Worm (Caenorhabditis elegans) whole organism, L1 larva: ENCODE results near the gene fli-1.

Experiments
- C04F5.9 ChIP-seq: sonication (generic microtip); optimal IDR thresholded peaks from 2 replicates; lab custom pipeline; 2016; ENCODE audit warnings: missing genetic modification characterization, missing compliant biosample characterization
- C16A3.4 ChIP-seq: fragments of 150-350 bp; optimal IDR thresholded peaks from 2 replicates; lab custom pipeline; 2014; ENCODE audit warnings: missing biosample characterization, missing genetic modification characterization
- F16B12.6 ChIP-seq: fragments of 150-350 bp; optimal IDR thresholded peaks from 2 replicates; lab custom pipeline; 2014; ENCODE audit warnings: missing biosample characterization, missing genetic modification characterization
- alr-1 ChIP-seq: fragments of 200-800 bp; sonication (Bioruptor generic); optimal IDR thresholded peaks from 2 replicates; lab custom pipeline; 2018; ENCODE audit warnings: borderline replicate concordance, mild to moderate bottlenecking, missing genetic modification characterization, missing compliant biosample characterization
- aly-2 ChIP-seq: fragments of 150-350 bp; optimal IDR thresholded peaks from 2 replicates; lab custom pipeline; 2014; ENCODE audit warnings: missing biosample characterization, missing genetic modification characterization
- ama-1 ChIP-seq: fragments of 150-350 bp; optimal IDR thresholded peaks from 2 replicates; lab custom pipeline; 2014
- blmp-1 ChIP-seq: fragments of 150-350 bp; optimal IDR thresholded peaks from 2 replicates; lab custom pipeline; 2014; ENCODE audit warnings: missing biosample characterization, missing genetic modification characterization
- ceh-63 ChIP-seq: fragments of 200-800 bp; sonication (Bioruptor generic); optimal IDR thresholded peaks from 2 replicates; lab custom pipeline; 2018; ENCODE audit warnings: mild to moderate bottlenecking, missing genetic modification characterization, missing compliant biosample characterization
- ceh-8 ChIP-seq: fragments of 200-800 bp; sonication (Bioruptor generic); optimal IDR thresholded peaks from 2 replicates; lab custom pipeline; 2018; ENCODE audit warnings: mild to moderate bottlenecking, missing genetic modification characterization, moderate library complexity, missing compliant biosample characterization
- ceh-82 ChIP-seq, 3 experiments: fragments of 150-350 bp in 1 of 3; sonication (generic microtip) in 2 of 3; optimal IDR thresholded peaks; 2 replicates each; lab custom pipeline; 2014 to 2017; ENCODE audit warnings: missing biosample characterization in 3 of 3, missing genetic modification characterization in 3 of 3
- ceh-90 ChIP-seq: sonication (generic microtip); optimal IDR thresholded peaks from 2 replicates; lab custom pipeline; 2016; ENCODE audit warnings: missing genetic modification characterization, missing compliant biosample characterization
- efl-1 ChIP-seq, 4 experiments: fragments of 150-350 bp; optimal IDR thresholded peaks in 3 of 4; peaks in 1 of 4; 1 replicate in 1 of 4; 2 replicates in 3 of 4; lab custom pipeline; 2014; ENCODE audit warnings: missing biosample characterization in 2 of 4, missing genetic modification characterization in 2 of 4, missing genetic modification reagents in 2 of 4
- efl-3 ChIP-seq: fragments of 200-800 bp; sonication (Bioruptor generic); optimal IDR thresholded peaks from 2 replicates; lab custom pipeline; 2018; ENCODE audit warnings: mild to moderate bottlenecking, missing genetic modification characterization, missing compliant biosample characterization
- egl-13 ChIP-seq: sonication (generic microtip); optimal IDR thresholded peaks from 2 replicates; lab custom pipeline; 2016; ENCODE audit warnings: missing genotype, missing genetic modification reagents, missing genetic modification characterization, missing compliant biosample characterization
- elt-2 ChIP-seq: sonication (generic microtip); optimal IDR thresholded peaks from 2 replicates; lab custom pipeline; 2016; ENCODE audit warnings: missing genetic modification characterization, mild to moderate bottlenecking, inconsistent platforms, missing compliant biosample characterization, missing genetic modification reagents
- elt-3 ChIP-seq, 6 experiments: fragments of 150-350 bp in 1 of 6; sonication (generic microtip); optimal IDR thresholded peaks; 2 replicates each; lab custom pipeline; 2017 to 2018; ENCODE audit warnings: missing biosample characterization in 6 of 6, missing genetic modification characterization in 6 of 6, inconsistent platforms in 1 of 6
- fkh-10 ChIP-seq: sonication (generic microtip); optimal IDR thresholded peaks from 2 replicates; lab custom pipeline; 2017; ENCODE audit warnings: missing biosample characterization, missing genetic modification reagents, missing genetic modification characterization
- fkh-4 ChIP-seq: sonication (generic microtip); optimal IDR thresholded peaks from 2 replicates; lab custom pipeline; 2016; ENCODE audit warnings: missing compliant biosample characterization, missing genetic modification characterization, borderline replicate concordance
- grh-1 ChIP-seq: fragments of 200-800 bp; sonication (Bioruptor generic); IDR thresholded peaks from 2 replicates; pipeline ENCODE4 v1.3.6; 2022; ENCODE audit warnings: missing genetic modification reagents, missing genetic modification characterization, missing compliant biosample characterization
- hpl-2 ChIP-seq: fragments of 150-350 bp; optimal IDR thresholded peaks from 2 replicates; lab custom pipeline; 2014; ENCODE audit warnings: missing biosample characterization, missing genetic modification reagents, missing genetic modification characterization
- jun-1 ChIP-seq: fragments of 150-350 bp; optimal IDR thresholded peaks from 2 replicates; lab custom pipeline; 2014; ENCODE audit warnings: missing biosample characterization, missing genetic modification reagents, missing genetic modification characterization
- lin-14 ChIP-seq: fragments of 200-800 bp; sonication (Bioruptor generic); optimal IDR thresholded peaks from 2 replicates; lab custom pipeline; 2018; ENCODE audit warnings: mild to moderate bottlenecking, missing genetic modification characterization, moderate library complexity, missing compliant biosample characterization
- lin-15B ChIP-seq: fragments of 150-350 bp; sonication (generic microtip); optimal IDR thresholded peaks from 3 replicates; lab custom pipeline; 2014; ENCODE audit warnings: missing biosample characterization, missing genetic modification characterization
- lin-35 ChIP-seq, 2 experiments: fragments of 150-350 bp; optimal IDR thresholded peaks; 2 replicates each; lab custom pipeline; 2014; ENCODE audit warnings: missing biosample characterization in 2 of 2, missing genetic modification characterization in 2 of 2, missing genetic modification reagents in 2 of 2
- lir-3 ChIP-seq: sonication (generic microtip); optimal IDR thresholded peaks from 2 replicates; lab custom pipeline; 2016; ENCODE audit warnings: mild to moderate bottlenecking, missing genetic modification characterization, moderate library complexity, missing compliant biosample characterization; ENCODE audit not compliant: poor library complexity
- mab-9 ChIP-seq: fragments of 200-800 bp; sonication (Bioruptor generic); IDR thresholded peaks from 2 replicates; pipeline ENCODE4 v1.3.6; 2022; ENCODE audit warnings: missing genetic modification reagents, missing genetic modification characterization, missing compliant biosample characterization
- mdl-1 ChIP-seq, 2 experiments: fragments of 150-350 bp; optimal IDR thresholded peaks; 2 replicates each; lab custom pipeline; 2014 to 2017; ENCODE audit warnings: missing biosample characterization in 2 of 2, missing genetic modification characterization in 2 of 2, inconsistent platforms in 1 of 2
- mef-2 ChIP-seq: fragments of 150-350 bp; optimal IDR thresholded peaks from 2 replicates; lab custom pipeline; 2014; ENCODE audit warnings: missing biosample characterization, missing genetic modification characterization
- nhr-12 ChIP-seq: sonication (generic microtip); optimal IDR thresholded peaks from 2 replicates; lab custom pipeline; 2017; ENCODE audit warnings: missing biosample characterization, missing genetic modification characterization
- nhr-19 ChIP-seq: fragments of 200-800 bp; sonication (Bioruptor generic); conservative IDR thresholded peaks from 2 replicates; pipeline ENCODE4 v1.3.6; 2022; ENCODE audit warnings: missing genetic modification characterization, missing compliant biosample characterization
- nhr-20 ChIP-seq: sonication (generic microtip); optimal IDR thresholded peaks from 2 replicates; lab custom pipeline; 2016; ENCODE audit warnings: mild to moderate bottlenecking, missing genetic modification characterization, missing compliant biosample characterization
- nhr-237 ChIP-seq: fragments of 150-350 bp; optimal IDR thresholded peaks from 2 replicates; lab custom pipeline; 2014; ENCODE audit warnings: missing biosample characterization, missing genetic modification characterization
- nhr-28 ChIP-seq: fragments of 150-350 bp; optimal IDR thresholded peaks from 2 replicates; lab custom pipeline; 2014; ENCODE audit warnings: missing biosample characterization, missing genetic modification characterization
- nhr-71 ChIP-seq: sonication (generic microtip); optimal IDR thresholded peaks from 2 replicates; lab custom pipeline; 2016; ENCODE audit warnings: mild to moderate bottlenecking, missing genetic modification characterization, moderate library complexity, missing compliant biosample characterization
- nhr-85 ChIP-seq: sonication (generic microtip); peaks from one replicate; lab custom pipeline; 2016; ENCODE audit warnings: missing genetic modification characterization, inconsistent platforms, missing compliant biosample characterization
- nhr-90 ChIP-seq: sonication (generic microtip); optimal IDR thresholded peaks from 2 replicates; lab custom pipeline; 2016; ENCODE audit warnings: mild to moderate bottlenecking, missing genetic modification characterization, missing compliant biosample characterization; ENCODE audit not compliant: poor library complexity
- pax-3 ChIP-seq: fragments of 200-800 bp; sonication (Bioruptor generic); optimal IDR thresholded peaks from 2 replicates; lab custom pipeline; 2018; ENCODE audit warnings: mild to moderate bottlenecking, missing genetic modification characterization, moderate library complexity, missing compliant biosample characterization
- skn-1 ChIP-seq: fragments of 150-350 bp; optimal IDR thresholded peaks from 2 replicates; lab custom pipeline; 2014; ENCODE audit warnings: missing biosample characterization, missing genetic modification characterization
- snpc-4 ChIP-seq: fragments of 150-350 bp; optimal IDR thresholded peaks from 2 replicates; lab custom pipeline; 2014; ENCODE audit warnings: missing biosample characterization, missing genetic modification characterization
- snu-23 ChIP-seq: sonication (generic microtip); optimal IDR thresholded peaks from 2 replicates; lab custom pipeline; 2016; ENCODE audit warnings: missing genetic modification characterization, missing compliant biosample characterization
- sox-4 ChIP-seq: sonication (generic microtip); optimal IDR thresholded peaks from 2 replicates; lab custom pipeline; 2016; ENCODE audit warnings: missing genetic modification characterization, missing compliant biosample characterization
- sptf-1 ChIP-seq: fragments of 150-350 bp; optimal IDR thresholded peaks from 2 replicates; lab custom pipeline; 2014; ENCODE audit warnings: missing biosample characterization, missing genetic modification characterization
- swsn-7 ChIP-seq: sonication (generic microtip); optimal IDR thresholded peaks from 2 replicates; lab custom pipeline; 2016; ENCODE audit warnings: missing genetic modification characterization, missing compliant biosample characterization
- unc-98 ChIP-seq: fragments of 200-800 bp; sonication (Bioruptor generic); IDR thresholded peaks from 2 replicates; pipeline ENCODE4 v1.3.6; 2022; ENCODE audit warnings: missing genetic modification characterization, missing compliant biosample characterization
- vab-15 ChIP-seq: sonication (generic microtip); optimal IDR thresholded peaks from 2 replicates; lab custom pipeline; 2017; ENCODE audit warnings: missing genotype, mild to moderate bottlenecking, missing genetic modification characterization, missing compliant biosample characterization
- xbp-1 ChIP-seq: sonication (generic microtip); optimal IDR thresholded peaks from 2 replicates; lab custom pipeline; 2016; ENCODE audit warnings: missing genetic modification characterization, missing compliant biosample characterization

The fli-1 gene

DNA sequence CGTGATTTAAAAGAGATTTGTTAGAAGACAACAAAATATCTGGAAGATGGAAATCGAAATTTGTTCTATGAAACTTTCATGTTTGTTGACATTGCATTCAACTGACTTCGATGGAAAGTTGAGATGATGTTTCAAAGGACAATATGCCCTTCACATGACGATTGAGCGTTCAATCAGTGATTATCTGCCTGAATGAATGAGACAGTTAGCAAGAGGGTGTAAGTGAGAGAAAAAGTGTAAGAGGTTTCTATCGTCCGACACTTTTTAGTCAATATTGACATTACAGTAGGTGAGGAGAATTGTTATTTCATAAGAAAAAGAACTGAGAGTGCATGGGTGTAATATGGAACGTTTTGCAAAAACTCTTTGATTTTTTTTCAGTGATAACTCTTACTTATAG, 49.7 kb upstream of the fli-1 start (continued):
- TF ChIP-seq ama-1 (lab: Kevin White, UChicago): no peak
- TF ChIP-seq nhr-85: peak; percentile 49
- TF ChIP-seq vab-15: no peak
- TF ChIP-seq C04F5.9 (tag; lab: Kevin White, UChicago): no peak
- TF ChIP-seq efl-1 (optimal IDR thresholded peaks at IDR 0.05; lab: Kevin White, UChicago): no peak
- no peak for TF ChIP-seq efl-1 (GFP tag; optimal IDR thresholded peaks at IDR 0.05 in 1 of 2; lab: Kevin White, UChicago)
- TF ChIP-seq fkh-10: no peak
- TF ChIP-seq ceh-8: no peak
- no peak for TF ChIP-seq skn-1 (tag; lab: Kevin White, UChicago)
- no peak for TF ChIP-seq xbp-1 (tag; lab: Kevin White, UChicago)
- no peak for TF ChIP-seq ceh-63 (GFP tag; lab: Kevin White, UChicago)
- no peak for TF ChIP-seq mef-2 (tag; lab: Kevin White, UChicago)
- peak; percentile 31 for TF ChIP-seq C16A3.4 (tag; lab: Kevin White, UChicago)
- no peak for TF ChIP-seq F16B12.6 (tag; lab: Kevin White, UChicago)
- no peak for TF ChIP-seq alr-1 (tag; lab: Kevin White, UChicago)
- no peak for TF ChIP-seq mab-9 (GFP tag; lab: Robert Waterston, UW)
- TF ChIP-seq hpl-2: no peak
- no peak for TF ChIP-seq lin-15B (tag; lab: Kevin White, UChicago)
- TF ChIP-seq mdl-1 (tag; optimal IDR thresholded peaks at IDR 0.05; lab: Kevin White, UChicago): peak in 1 of 2 experiments; percentile 57
- peak in 1 of 2 experiments; percentile 68 for TF ChIP-seq lin-35 (GFP tag; optimal IDR thresholded peaks at IDR 0.05; lab: Kevin White, UChicago)
- no peak for TF ChIP-seq ceh-82 (tag; optimal IDR thresholded peaks at IDR 0.05; lab: Kevin White, UChicago)
- TF ChIP-seq jun-1 (tag; lab: Kevin White, UChicago): no peak
- no peak for TF ChIP-seq egl-13
- TF ChIP-seq elt-3 (tag; optimal IDR thresholded peaks at IDR 0.05; lab: Kevin White, UChicago): peak in 4 of 6 experiments; percentile 1 to 95 (median 32)
- no peak for TF ChIP-seq aly-2
- no peak for TF ChIP-seq efl-3 (GFP tag; lab: Kevin White, UChicago)
- TF ChIP-seq nhr-237 (tag; lab: Kevin White, UChicago): no peak
- TF ChIP-seq nhr-20 (tag; lab: Kevin White, UChicago): peak; percentile 30
- TF ChIP-seq ceh-90 (tag; lab: Kevin White, UChicago): no peak
- peak; percentile 51 for TF ChIP-seq nhr-19 (GFP tag; lab: Robert Waterston, UW)
- no peak for TF ChIP-seq sox-4 (tag; lab: Kevin White, UChicago)
- TF ChIP-seq elt-2: no peak
- no peak for TF ChIP-seq swsn-7
- TF ChIP-seq snpc-4 (tag; lab: Kevin White, UChicago): no peak
- no peak for TF ChIP-seq sptf-1 (tag; lab: Kevin White, UChicago)

DNA sequence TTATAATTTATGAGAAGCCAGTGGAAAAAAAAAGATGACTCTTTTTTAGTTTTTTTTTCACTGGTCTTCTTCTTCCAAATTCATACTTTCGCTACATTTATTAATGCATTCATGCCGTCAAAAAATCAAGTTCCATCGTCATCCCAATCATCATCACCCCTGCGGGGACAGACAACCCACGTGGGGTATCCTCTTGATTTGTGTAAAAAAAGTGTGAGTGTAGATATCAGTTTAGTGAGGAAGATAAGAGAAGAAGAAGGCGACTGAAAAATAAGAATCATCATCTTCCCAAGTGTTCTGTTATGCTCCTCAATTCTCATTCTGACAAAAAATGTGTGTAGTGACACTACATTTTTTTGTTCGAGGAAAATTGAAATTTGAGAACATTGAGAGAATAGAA, 48.4 kb upstream of the fli-1 start:
- TF ChIP-seq grh-1 (GFP tag; lab: Robert Waterston, UW) (no peak), nhr-12 (tag; lab: Kevin White, UChicago) (no peak), sox-4 (tag; lab: Kevin White, UChicago) (no peak), unc-98 (GFP tag; lab: Robert Waterston, UW) (no peak), fkh-4 (tag; lab: Kevin White, UChicago) (no peak), nhr-90 (tag; lab: Kevin White, UChicago) (peak; percentile 12), lin-35 (GFP tag; optimal IDR thresholded peaks at IDR 0.05; lab: Kevin White, UChicago) (peak in 1 of 2 experiments; percentile 40), snpc-4 (tag; lab: Kevin White, UChicago) (no peak), lin-15B (tag; lab: Kevin White, UChicago) (no peak), nhr-28 (tag; lab: Kevin White, UChicago) (no peak), lin-14 (GFP tag; lab: Kevin White, UChicago) (peak; percentile 50), pax-3 (tag; lab: Kevin White, UChicago) (no peak), elt-3 (tag; optimal IDR thresholded peaks at IDR 0.05; lab: Kevin White, UChicago) (peak in 1 of 6 experiments; percentile 54), blmp-1 (peak; percentile 36), nhr-85 (no peak), snu-23 (GFP tag; lab: Kevin White, UChicago) (peak; percentile 30), nhr-71 (tag; lab: Kevin White, UChicago) (peak; percentile 45), mdl-1 (tag; optimal IDR thresholded peaks at IDR 0.05; lab: Kevin White, UChicago) (peak in 1 of 2 experiments; percentile 54), lir-3 (no peak)
